Worm (Caenorhabditis elegans): ENCODE data around the gene srbc-76.

ce11 chrV:15252082-15252481 lies at the start of gene srbc-76:
- TF ChIP-seq snpc-4 (tag; optimal IDR thresholded peaks at IDR 0.05) (no peak), unc-62 (GFP tag; optimal IDR thresholded peaks at IDR 0.05) (no peak), pqm-1 (tag; optimal IDR thresholded peaks at IDR 0.05) (no peak), lin-39 (tag; optimal IDR thresholded peaks at IDR 0.05) (no peak)

Measured in whole organism, L3 larva.